Fruit fly (Drosophila melanogaster) whole organism, wandering third instar larva: ENCODE measurements around the gene EloA.

Experiments used
- Hnf4 ChIP-seq: fragments of 200-800 bp; sonication (Bioruptor generic); optimal IDR thresholded peaks from 2 replicates; lab custom pipeline; 2016; ENCODE audit warnings: missing biosample characterization, mild to moderate bottlenecking, missing genetic modification characterization
- Hr78 ChIP-seq: fragments of >200 bp; optimal IDR thresholded peaks from 2 replicates; lab custom pipeline; 2017; ENCODE audit warnings: missing biosample characterization, missing genetic modification characterization
- Myc ChIP-seq: fragments of >200 bp; optimal IDR thresholded peaks from 2 replicates; lab custom pipeline; 2017
- Sp1 ChIP-seq: fragments of 200-800 bp; sonication (Bioruptor generic); optimal IDR thresholded peaks from 3 replicates; lab custom pipeline; 2019; ENCODE audit warnings: missing biosample characterization, mild to moderate bottlenecking, missing genetic modification characterization, moderate library complexity
- h ChIP-seq: fragments of 200-800 bp; sonication (Bioruptor generic); optimal IDR thresholded peaks from 3 replicates; lab custom pipeline; 2016; ENCODE audit warnings: missing biosample characterization, mild to moderate bottlenecking, missing genetic modification characterization
- pan ChIP-seq: fragments of >200 bp; optimal IDR thresholded peaks from 2 replicates; lab custom pipeline; 2017
- psq ChIP-seq: fragments of 200-800 bp; sonication (Bioruptor generic); optimal IDR thresholded peaks from 3 replicates; lab custom pipeline; 2017; ENCODE audit warnings: missing biosample characterization, mild to moderate bottlenecking, missing genetic modification characterization, moderate library complexity

- TF ChIP-seq Hr78 (GFP tag; lab: Kevin White, UChicago) (no peak), Myc (no peak), h (GFP tag; lab: Kevin White, UChicago) (no peak), pan (lab: Kevin White, UChicago) (no peak), Hnf4 (no peak), Sp1 (GFP tag; lab: Kevin White, UChicago) (no peak), psq (GFP tag; lab: Kevin White, UChicago) (no peak)
Measured at dm6 chr3R:23284256-23284655, 32.9 kb downstream of the EloA start.
